Fruit fly (Drosophila melanogaster) whole organism, embryonic: ENCODE results near the gene CG7080.
A peak's percentile ranks its signal among the peaks of the same experiment; 100 is the strongest.

Source experiments
- B-H2 ChIP-seq: fragments of 200-800 bp; sonication (Bioruptor generic); optimal IDR thresholded peaks from 2 replicates; lab custom pipeline; 2018; ENCODE audit warnings: missing biosample characterization, mild to moderate bottlenecking, missing genetic modification characterization
- CG10147 ChIP-seq: fragments of 200-800 bp; sonication (Bioruptor generic); optimal IDR thresholded peaks from 2 replicates; lab custom pipeline; 2019; ENCODE audit warnings: missing biosample characterization, mild to moderate bottlenecking, missing genetic modification characterization, moderate library complexity
- CG10565 ChIP-seq: fragments of 200-800 bp; sonication (Bioruptor generic); optimal IDR thresholded peaks from 3 replicates; lab custom pipeline; 2016; ENCODE audit warnings: missing biosample characterization, mild to moderate bottlenecking, missing genetic modification characterization
- CG10654 ChIP-seq: fragments of 200-800 bp; sonication (Bioruptor generic); optimal IDR thresholded peaks from 2 replicates; lab custom pipeline; 2016; ENCODE audit warnings: missing biosample characterization, missing genetic modification characterization
- CG11085 ChIP-seq: fragments of 200-800 bp; sonication (Bioruptor generic); IDR thresholded peaks from 2 replicates; pipeline ENCODE4 v1.3.6; 2022; ENCODE audit warnings: missing biosample characterization, missing genetic modification characterization
- CG13296 ChIP-seq: fragments of 200-800 bp; sonication (Bioruptor generic); optimal IDR thresholded peaks from 3 replicates; lab custom pipeline; 2018; ENCODE audit warnings: missing biosample characterization, mild to moderate bottlenecking, missing genetic modification characterization
- CG13894 ChIP-seq: fragments of 200-800 bp; sonication (Bioruptor generic); optimal IDR thresholded peaks from 3 replicates; lab custom pipeline; 2018; ENCODE audit warnings: missing biosample characterization, mild to moderate bottlenecking, missing genetic modification characterization, moderate library complexity
- CG14860 ChIP-seq: fragments of 200-800 bp; sonication (Bioruptor generic); IDR thresholded peaks from 3 replicates; pipeline ENCODE4 v1.3.6; 2022; ENCODE audit warnings: missing biosample characterization, missing genetic modification characterization; ENCODE audit not compliant: partially characterized antibody
- CG17385 ChIP-seq: fragments of 200-800 bp; sonication (Bioruptor generic); optimal IDR thresholded peaks from 3 replicates; lab custom pipeline; 2018; ENCODE audit warnings: missing biosample characterization, mild to moderate bottlenecking, missing genetic modification characterization
- CG18764 ChIP-seq: fragments of 200-800 bp; sonication (Bioruptor generic); optimal IDR thresholded peaks from 3 replicates; lab custom pipeline; 2016; ENCODE audit warnings: missing biosample characterization, missing genetic modification characterization
- CG30431 ChIP-seq: fragments of 200-800 bp; sonication (Bioruptor generic); optimal IDR thresholded peaks from 2 replicates; lab custom pipeline; 2017; ENCODE audit warnings: missing biosample characterization, missing genetic modification characterization
- CG3065 ChIP-seq: fragments of 200-800 bp; sonication (Bioruptor generic); optimal IDR thresholded peaks from 2 replicates; lab custom pipeline; 2016; ENCODE audit warnings: missing biosample characterization, missing genetic modification characterization
- CG34224 ChIP-seq: fragments of 200-800 bp; sonication (Bioruptor generic); IDR thresholded peaks from 3 replicates; pipeline ENCODE4 v1.3.6; 2022; ENCODE audit warnings: missing biosample characterization, missing genetic modification characterization; ENCODE audit not compliant: partially characterized antibody
- CG34376 ChIP-seq: fragments of 200-800 bp; sonication (Bioruptor generic); optimal IDR thresholded peaks from 2 replicates; lab custom pipeline; 2018; ENCODE audit warnings: missing biosample characterization, mild to moderate bottlenecking, missing genetic modification characterization
- CG34422 ChIP-seq: fragments of 200-800 bp; sonication (Bioruptor generic); IDR thresholded peaks from 3 replicates; pipeline ENCODE4 v1.3.6; 2022; ENCODE audit warnings: missing biosample characterization, missing genetic modification characterization
- CG3726 ChIP-seq: fragments of 200-800 bp; sonication (Bioruptor generic); IDR thresholded peaks from 3 replicates; pipeline ENCODE4, ENCODE4 v1.3.6; 2022; ENCODE audit warnings: missing biosample characterization, missing genetic modification characterization
- CG4360 ChIP-seq: fragments of 200-800 bp; sonication (Bioruptor generic); IDR thresholded peaks from 2 replicates; pipeline ENCODE4 v1.3.6; 2022; ENCODE audit warnings: missing biosample characterization, missing genetic modification characterization
- CG5245 ChIP-seq: fragments of 200-800 bp; sonication (Bioruptor generic); optimal IDR thresholded peaks from 3 replicates; lab custom pipeline; 2016; ENCODE audit warnings: missing biosample characterization, missing genetic modification characterization
- CG7357 ChIP-seq: fragments of 200-800 bp; sonication (Bioruptor generic); IDR thresholded peaks from 3 replicates; pipeline ENCODE4 v1.3.6; 2022; ENCODE audit warnings: missing biosample characterization, missing genetic modification characterization
- CG7963 ChIP-seq: fragments of 200-800 bp; sonication (Bioruptor generic); IDR thresholded peaks from 3 replicates; pipeline ENCODE4 v1.3.6; 2022; ENCODE audit warnings: missing biosample characterization, missing genetic modification characterization; ENCODE audit not compliant: partially characterized antibody
- CG8388 ChIP-seq: fragments of 200-800 bp; sonication (Bioruptor generic); optimal IDR thresholded peaks from 2 replicates; lab custom pipeline; 2019; ENCODE audit warnings: missing biosample characterization, mild to moderate bottlenecking, missing genetic modification characterization, moderate library complexity
- CG8478 ChIP-seq: fragments of >200 bp; optimal IDR thresholded peaks from 2 replicates; lab custom pipeline; 2018
- CG8924 ChIP-seq: fragments of 200-800 bp; optimal IDR thresholded peaks from 3 replicates; lab custom pipeline; 2019; ENCODE audit warnings: missing biosample characterization, mild to moderate bottlenecking, missing genetic modification characterization, moderate library complexity
- Camta ChIP-seq: fragments of 200-800 bp; sonication (Bioruptor generic); optimal IDR thresholded peaks from 2 replicates; lab custom pipeline; 2016; ENCODE audit warnings: missing biosample characterization, missing genetic modification characterization
- Dbx ChIP-seq: fragments of 200-800 bp; sonication (Bioruptor generic); IDR thresholded peaks from 3 replicates; pipeline ENCODE4 v1.3.6; 2022; ENCODE audit warnings: missing biosample characterization, missing genetic modification characterization
- Eip74EF ChIP-seq, 2 experiments: fragments of 200-800 bp in 1 of 2; fragments of >200 bp in 1 of 2; sonication (Bioruptor generic) in 1 of 2; optimal IDR thresholded peaks; 2 replicates each; lab custom pipeline; 2017 to 2019; ENCODE audit warnings: missing biosample characterization in 2 of 2, missing genetic modification characterization in 2 of 2, mild to moderate bottlenecking in 1 of 2, moderate library complexity in 1 of 2
- Gug ChIP-seq: fragments of 200-800 bp; sonication (Bioruptor generic); IDR thresholded peaks from 4 replicates; pipeline ENCODE4 v1.3.6; 2022; ENCODE audit warnings: missing biosample characterization, missing genetic modification characterization
- Hr3 ChIP-seq: fragments of 200-800 bp; sonication (Bioruptor generic); optimal IDR thresholded peaks from 3 replicates; lab custom pipeline; 2016; ENCODE audit warnings: missing biosample characterization, missing genetic modification characterization
- Hr78 ChIP-seq, 2 experiments: fragments of 200-800 bp in 1 of 2; fragments of >200 bp in 1 of 2; sonication (Bioruptor generic) in 1 of 2; optimal IDR thresholded peaks; 2 replicates each; lab custom pipeline; 2017 to 2019; ENCODE audit warnings: missing biosample characterization in 2 of 2, missing genetic modification characterization in 2 of 2, mild to moderate bottlenecking in 1 of 2, moderate library complexity in 1 of 2
- Lim3 ChIP-seq: fragments of 200-800 bp; sonication (Bioruptor generic); IDR thresholded peaks from 2 replicates; pipeline ENCODE4 v1.3.6; 2022; ENCODE audit warnings: missing biosample characterization, missing genetic modification characterization
- MBD-R2 ChIP-seq: fragments of 200-800 bp; sonication (Bioruptor generic); IDR thresholded peaks from 2 replicates; pipeline ENCODE4 v1.3.6; 2022; ENCODE audit warnings: missing biosample characterization, missing genetic modification characterization
- Max ChIP-seq: fragments of 200-800 bp; sonication (Bioruptor generic); optimal IDR thresholded peaks from 2 replicates; lab custom pipeline; 2016; ENCODE audit warnings: missing biosample characterization, mild to moderate bottlenecking, missing genetic modification characterization
- Nf-YA ChIP-seq: fragments of 200-800 bp; sonication (Bioruptor generic); IDR thresholded peaks from 2 replicates; pipeline ENCODE4 v1.3.6; 2022; ENCODE audit warnings: missing biosample characterization, missing genetic modification characterization
- TFAM ChIP-seq: fragments of 200-800 bp; sonication (Bioruptor generic); optimal IDR thresholded peaks from 2 replicates; lab custom pipeline; 2017; ENCODE audit warnings: missing biosample characterization, missing genetic modification characterization, inconsistent platforms
- croc ChIP-seq: fragments of 200-800 bp; sonication (Bioruptor generic); conservative IDR thresholded peaks from 3 replicates; pipeline ENCODE4 v1.3.6; 2022; ENCODE audit warnings: missing biosample characterization, missing genetic modification characterization
- danr ChIP-seq: fragments of 200-800 bp; sonication (Bioruptor generic); IDR thresholded peaks from 2 replicates; pipeline ENCODE4 v1.3.6; 2022; ENCODE audit warnings: missing biosample characterization, missing genetic modification characterization
- dm ChIP-seq: fragments of 200-800 bp; sonication (Bioruptor generic); optimal IDR thresholded peaks from 3 replicates; lab custom pipeline; 2016; ENCODE audit warnings: missing biosample characterization, missing genetic modification characterization
- ems ChIP-seq: fragments of 200-800 bp; sonication (Bioruptor generic); optimal IDR thresholded peaks from 3 replicates; lab custom pipeline; 2016; ENCODE audit warnings: missing biosample characterization, missing genetic modification characterization
- en ChIP-seq: fragments of 200-800 bp; sonication (Bioruptor generic); optimal IDR thresholded peaks from 2 replicates; lab custom pipeline; 2016; ENCODE audit warnings: missing biosample characterization, missing genetic modification characterization
- hb ChIP-seq: fragments of 200-800 bp; sonication (Bioruptor generic); IDR thresholded peaks from 3 replicates; pipeline ENCODE4 v1.3.6; 2022; ENCODE audit warnings: missing biosample characterization, missing genetic modification characterization; ENCODE audit not compliant: partially characterized antibody
- nmo ChIP-seq: fragments of 200-800 bp; sonication (Bioruptor generic); optimal IDR thresholded peaks from 2 replicates; lab custom pipeline; 2018; ENCODE audit warnings: missing biosample characterization, mild to moderate bottlenecking, missing genetic modification characterization, moderate library complexity
- phol ChIP-seq: fragments of 200-800 bp; sonication (Bioruptor generic); optimal IDR thresholded peaks from 3 replicates; lab custom pipeline; 2018; ENCODE audit warnings: missing biosample characterization, mild to moderate bottlenecking, missing genetic modification characterization, moderate library complexity
- ranshi ChIP-seq: fragments of 200-800 bp; sonication (Bioruptor generic); IDR thresholded peaks from 2 replicates; pipeline ENCODE4 v1.3.6; 2022; ENCODE audit warnings: missing biosample characterization, missing genetic modification characterization
- scrt ChIP-seq: fragments of 200-800 bp; sonication (Bioruptor generic); optimal IDR thresholded peaks from 2 replicates; lab custom pipeline; 2018; ENCODE audit warnings: missing biosample characterization, mild to moderate bottlenecking, missing genetic modification characterization, moderate library complexity
- sim ChIP-seq: fragments of 200-800 bp; sonication (Bioruptor generic); IDR thresholded peaks from 2 replicates; pipeline ENCODE4 v1.3.6; 2022; ENCODE audit warnings: missing biosample characterization, missing genetic modification characterization
- sisA ChIP-seq: fragments of 200-800 bp; sonication (Bioruptor generic); IDR thresholded peaks from 2 replicates; pipeline ENCODE4 v1.3.6; 2022; ENCODE audit warnings: missing biosample characterization, missing genetic modification characterization
- sob ChIP-seq: fragments of 200-800 bp; sonication (Bioruptor generic); IDR thresholded peaks from 2 replicates; pipeline ENCODE4 v1.3.6; 2022; ENCODE audit warnings: missing biosample characterization, missing genetic modification characterization
- stwl ChIP-seq: fragments of 200-800 bp; sonication (Bioruptor generic); optimal IDR thresholded peaks from 3 replicates; lab custom pipeline; 2018; ENCODE audit warnings: missing biosample characterization, mild to moderate bottlenecking, missing genetic modification characterization, moderate library complexity
- vvl ChIP-seq: fragments of 200-800 bp; sonication (Bioruptor generic); IDR thresholded peaks from 2 replicates; pipeline ENCODE4 v1.3.6; 2022; ENCODE audit warnings: missing biosample characterization, missing genetic modification characterization

Gene CG7080

DNA sequence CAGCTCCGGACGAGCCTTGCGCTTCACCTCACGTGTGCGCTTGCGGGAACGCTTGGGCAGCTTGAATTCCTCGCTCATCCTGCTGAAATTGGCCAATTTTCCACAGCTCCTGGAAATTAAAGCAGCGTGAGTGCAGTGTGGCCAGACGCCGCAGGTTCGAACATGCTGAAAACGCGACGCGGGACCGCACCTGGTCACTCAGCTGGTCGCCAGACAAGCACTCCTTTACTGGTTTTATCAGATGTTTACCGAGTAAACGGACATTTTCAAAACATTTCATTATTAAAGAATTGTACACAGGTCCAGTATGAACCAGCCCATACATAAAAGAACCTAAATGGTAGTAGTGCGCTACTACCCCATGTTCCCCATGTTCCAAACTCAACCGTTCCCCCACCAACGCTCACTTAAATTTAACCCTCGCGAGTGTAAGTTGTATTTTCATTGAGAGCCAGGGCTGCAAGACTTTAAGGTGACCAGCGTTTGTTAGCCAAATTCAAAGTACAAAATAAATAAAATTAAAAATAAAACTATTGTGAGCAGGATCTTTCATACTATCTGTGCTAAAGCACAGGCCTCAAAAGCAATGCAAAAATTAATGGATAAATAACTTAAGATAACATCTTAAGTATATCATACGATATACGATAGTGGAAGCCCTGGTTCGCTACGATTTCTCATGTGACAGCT, 33.3 kb downstream of the CG7080 start, which contains the start of the genes JMJD6, CG7071 and Muted (continued):
- peak; percentile 93 for TF ChIP-seq CG34422 (GFP tag; lab: Robert Waterston, UW)
- peak; percentile 87 for TF ChIP-seq Gug
- peak; percentile 93 for TF ChIP-seq ranshi (GFP tag; lab: Robert Waterston, UW)
- peak; percentile 84; the same call in 2 of the 3 replicates for TF ChIP-seq CG3726
- TF ChIP-seq Camta (GFP tag; lab: Kevin White, UChicago) = peak; percentile 88
- TF ChIP-seq CG34376 = peak; percentile 93
- peak; percentile 55 for TF ChIP-seq CG10565 (GFP tag; lab: Kevin White, UChicago)
- TF ChIP-seq CG8388 (GFP tag; lab: Kevin White, UChicago) = peak; percentile 87
- TF ChIP-seq danr (GFP tag; lab: Robert Waterston, UW) = peak; percentile 84
- TF ChIP-seq phol (tag; lab: Kevin White, UChicago) = peak; percentile 93
- peak; percentile 90 for TF ChIP-seq CG34224 (GFP tag; lab: Robert Waterston, UW)
- peak; percentile 55; the same call in 1 of the 2 replicates for TF ChIP-seq CG4360 (GFP tag; lab: Robert Waterston, UW)
- TF ChIP-seq CG14860 = peak; percentile 58; the same call in 1 of the 3 replicates
- TF ChIP-seq nmo (GFP tag; lab: Kevin White, UChicago) = peak; percentile 88
- TF ChIP-seq hb (GFP tag; lab: Robert Waterston, UW) = peak; percentile 74; the same call in 2 of the 3 replicates
- TF ChIP-seq B-H2 = peak; percentile 97
- peak; percentile 86 for TF ChIP-seq CG10654 (GFP tag; lab: Kevin White, UChicago)
- peak; percentile 53; the same call in 1 of the 2 replicates for TF ChIP-seq Nf-YA (GFP tag; lab: Robert Waterston, UW)
- peak; percentile 89 for TF ChIP-seq CG13296
- TF ChIP-seq CG18764 (GFP tag; lab: Kevin White, UChicago) = peak; percentile 87
- TF ChIP-seq CG17385 (GFP tag; lab: Kevin White, UChicago) = peak; percentile 84
- TF ChIP-seq dm (GFP tag; lab: Kevin White, UChicago) = peak; percentile 84
- peak; percentile 94 for TF ChIP-seq vvl (GFP tag; lab: Robert Waterston, UW)
- peak in 1 of 2 experiments; percentile 62 for TF ChIP-seq Eip74EF (GFP tag; optimal IDR thresholded peaks at IDR 0.05; lab: Kevin White, UChicago)
- peak; percentile 86 for TF ChIP-seq croc (GFP tag; lab: Robert Waterston, UW)
- TF ChIP-seq sim (GFP tag; lab: Robert Waterston, UW) = peak; percentile 68; the same call in 1 of the 2 replicates
- peak; percentile 91 for TF ChIP-seq Dbx (GFP tag; lab: Robert Waterston, UW)
- TF ChIP-seq CG8478 (lab: Kevin White, UChicago) = no peak
- peak; percentile 83 for TF ChIP-seq MBD-R2 (GFP tag; lab: Robert Waterston, UW)
- TF ChIP-seq TFAM (GFP tag; lab: Kevin White, UChicago) = no peak
- peak; percentile 82 for TF ChIP-seq CG8924 (tag; lab: Kevin White, UChicago)
- peak; percentile 83 for TF ChIP-seq CG30431
- TF ChIP-seq Max = peak; percentile 92
- peak; percentile 94 for TF ChIP-seq CG13894 (tag; lab: Kevin White, UChicago)
- TF ChIP-seq CG10147 = peak; percentile 91
- 0 out of 3 replicates have a peak, but pooled peaks have one; percentile 4 for TF ChIP-seq CG7963
- TF ChIP-seq Hr3 (GFP tag; lab: Kevin White, UChicago) = peak; percentile 92
- TF ChIP-seq en (GFP tag; lab: Kevin White, UChicago) = peak; percentile 73
- peak; percentile 84 for TF ChIP-seq CG11085
- TF ChIP-seq CG5245 (GFP tag; lab: Kevin White, UChicago) = peak; percentile 84
- peak; percentile 93 for TF ChIP-seq sisA (GFP tag; lab: Robert Waterston, UW)
- peak; percentile 85 for TF ChIP-seq CG7357
- peak; percentile 89 for TF ChIP-seq ems (GFP tag; lab: Kevin White, UChicago)
- peak; percentile 87 for TF ChIP-seq stwl
- TF ChIP-seq scrt (GFP tag; lab: Kevin White, UChicago) = peak; percentile 80
- peak in 1 of 2 experiments; percentile 52 for TF ChIP-seq Hr78 (GFP tag; optimal IDR thresholded peaks at IDR 0.05; lab: Kevin White, UChicago)
- TF ChIP-seq CG3065 (GFP tag; lab: Kevin White, UChicago) = peak; percentile 78
- peak; percentile 63 for TF ChIP-seq Lim3 (GFP tag; lab: Robert Waterston, UW)
- peak; percentile 96 for TF ChIP-seq sob (GFP tag; lab: Robert Waterston, UW)
